Fruit fly (Drosophila melanogaster) whole organism, embryonic: Measurements from ENCODE around the gene sff.

Experiments
- ATbp ChIP-seq: fragments of 200-800 bp; sonication (Bioruptor generic); optimal IDR thresholded peaks from 2 replicates; lab custom pipeline; 2017; ENCODE audit warnings: missing biosample characterization, mild to moderate bottlenecking, missing genetic modification characterization, missing genetic modification reagents
- Bdp1 ChIP-seq: fragments of 200-800 bp; sonication (Bioruptor generic); optimal IDR thresholded peaks from 3 replicates; lab custom pipeline; 2016; ENCODE audit warnings: missing biosample characterization, missing genetic modification characterization
- CG10959 ChIP-seq: fragments of 200-800 bp; sonication (Bioruptor generic); IDR thresholded peaks from 2 replicates; pipeline ENCODE4 v1.3.6; 2022; ENCODE audit warnings: missing biosample characterization, missing genetic modification characterization
- CG11247 ChIP-seq: fragments of 200-800 bp; sonication (Bioruptor generic); IDR thresholded peaks from 2 replicates; pipeline ENCODE4 v1.3.6; 2022; ENCODE audit warnings: missing biosample characterization, missing genetic modification characterization
- CG13624 ChIP-seq: fragments of 200-800 bp; sonication (Bioruptor generic); optimal IDR thresholded peaks from 2 replicates; lab custom pipeline; 2016; ENCODE audit warnings: missing biosample characterization, missing genetic modification characterization
- CG14667 ChIP-seq: fragments of 200-800 bp; sonication (Bioruptor generic); IDR thresholded peaks from 2 replicates; pipeline ENCODE4 v1.3.6; 2022; ENCODE audit warnings: missing biosample characterization, missing genetic modification characterization
- CG1602 ChIP-seq: fragments of 200-800 bp; sonication (Bioruptor generic); optimal IDR thresholded peaks from 3 replicates; lab custom pipeline; 2016; ENCODE audit warnings: missing biosample characterization, missing genetic modification characterization
- CG16779 ChIP-seq: fragments of 200-800 bp; sonication (Bioruptor generic); IDR thresholded peaks from 2 replicates; pipeline ENCODE4 v1.3.6; 2022; ENCODE audit warnings: missing biosample characterization, missing genetic modification characterization
- CG17328 ChIP-seq: fragments of 200-800 bp; sonication (Bioruptor generic); IDR thresholded peaks from 2 replicates; pipeline ENCODE4 v1.3.6; 2022; ENCODE audit warnings: missing biosample characterization, missing genetic modification characterization
- CG17359 ChIP-seq: fragments of 200-800 bp; sonication (Bioruptor generic); optimal IDR thresholded peaks from 3 replicates; lab custom pipeline; 2018; ENCODE audit warnings: missing biosample characterization, mild to moderate bottlenecking, missing genetic modification characterization, moderate library complexity
- CG2120 ChIP-seq: fragments of 200-800 bp; sonication (Bioruptor generic); optimal IDR thresholded peaks from 3 replicates; lab custom pipeline; 2016; ENCODE audit warnings: missing biosample characterization, missing genetic modification characterization
- CG2129 ChIP-seq: fragments of 200-800 bp; sonication (Bioruptor generic); IDR thresholded peaks from 2 replicates; pipeline ENCODE4 v1.3.6; 2022; ENCODE audit warnings: missing biosample characterization, missing genetic modification characterization; ENCODE audit not compliant: partially characterized antibody
- CG2712 ChIP-seq: fragments of 200-800 bp; optimal IDR thresholded peaks from 3 replicates; lab custom pipeline; 2019; ENCODE audit warnings: missing biosample characterization, mild to moderate bottlenecking, missing genetic modification characterization, moderate library complexity
- CG3281 ChIP-seq: fragments of 200-800 bp; sonication (Bioruptor generic); optimal IDR thresholded peaks from 3 replicates; lab custom pipeline; 2017; ENCODE audit warnings: missing biosample characterization, mild to moderate bottlenecking, missing genetic modification characterization
- CG8359 ChIP-seq: fragments of 200-800 bp; sonication (Bioruptor generic); optimal IDR thresholded peaks from 2 replicates; lab custom pipeline; 2017; ENCODE audit warnings: missing biosample characterization, mild to moderate bottlenecking, missing genetic modification characterization, borderline replicate concordance
- CG8478 ChIP-seq: fragments of >200 bp; optimal IDR thresholded peaks from 2 replicates; lab custom pipeline; 2018
- CG8765 ChIP-seq: fragments of 200-800 bp; sonication (Bioruptor generic); IDR thresholded peaks from 2 replicates; pipeline ENCODE4 v1.3.6; 2022; ENCODE audit warnings: missing biosample characterization, missing genetic modification characterization
- CG9817 ChIP-seq: fragments of 200-800 bp; sonication (Bioruptor generic); optimal IDR thresholded peaks from 2 replicates; lab custom pipeline; 2018; ENCODE audit warnings: missing biosample characterization, mild to moderate bottlenecking, missing genetic modification characterization, moderate library complexity
- Ets65A ChIP-seq: fragments of 200-800 bp; sonication (Bioruptor generic); peaks from one replicate; lab custom pipeline; 2016; ENCODE audit warnings: missing biosample characterization, missing genetic modification characterization
- GATAe ChIP-seq: fragments of 200-800 bp; sonication (Bioruptor generic); conservative IDR thresholded peaks from 2 replicates; pipeline ENCODE4 v1.3.6; 2022; ENCODE audit warnings: missing biosample characterization, missing genetic modification characterization
- H15 ChIP-seq: fragments of 200-800 bp; sonication (Bioruptor generic); IDR thresholded peaks from 3 replicates; pipeline ENCODE4 v1.3.6; 2022; ENCODE audit warnings: missing biosample characterization, missing genetic modification characterization
- Kr ChIP-seq: fragments of 200-800 bp; sonication (Bioruptor generic); optimal IDR thresholded peaks from 2 replicates; lab custom pipeline; 2017; ENCODE audit warnings: missing biosample characterization, mild to moderate bottlenecking, missing genetic modification characterization
- Med ChIP-seq: fragments of 200-800 bp; sonication (Bioruptor generic); peaks from one replicate; lab custom pipeline; 2016; ENCODE audit warnings: missing biosample characterization, missing genetic modification characterization, mild to moderate bottlenecking, inconsistent platforms, moderate library complexity
- PHDP ChIP-seq: fragments of 200-800 bp; sonication (Bioruptor generic); optimal IDR thresholded peaks from 3 replicates; lab custom pipeline; 2018; ENCODE audit warnings: missing biosample characterization, mild to moderate bottlenecking, missing genetic modification characterization, moderate library complexity
- Pdp1 ChIP-seq, 2 experiments: fragments of 200-800 bp; sonication (Bioruptor generic); optimal IDR thresholded peaks; 3 replicates each; lab custom pipeline; 2016; ENCODE audit warnings: missing biosample characterization in 2 of 2, missing genetic modification characterization in 2 of 2, mild to moderate bottlenecking in 1 of 2, moderate library complexity in 1 of 2
- Ravus ChIP-seq: fragments of 200-800 bp; sonication (Bioruptor generic); IDR thresholded peaks from 2 replicates; pipeline ENCODE4 v1.3.6; 2022; ENCODE audit warnings: missing biosample characterization, missing genetic modification characterization
- Sox102F ChIP-seq: fragments of 200-800 bp; sonication (Bioruptor generic); optimal IDR thresholded peaks from 2 replicates; lab custom pipeline; 2018; ENCODE audit warnings: missing biosample characterization, mild to moderate bottlenecking, missing genetic modification characterization, moderate library complexity
- Spps ChIP-seq: fragments of 200-800 bp; sonication (Bioruptor generic); optimal IDR thresholded peaks from 2 replicates; lab custom pipeline; 2018; ENCODE audit warnings: missing biosample characterization, mild to moderate bottlenecking, missing genetic modification characterization
- br ChIP-seq: fragments of >200 bp; optimal IDR thresholded peaks from 2 replicates; lab custom pipeline; 2017
- cas ChIP-seq: fragments of 200-800 bp; sonication (Bioruptor generic); IDR thresholded peaks from 2 replicates; pipeline ENCODE4 v1.3.6; 2022; ENCODE audit warnings: missing biosample characterization, missing genetic modification characterization
- dmrt11E ChIP-seq: fragments of 200-800 bp; sonication (Bioruptor generic); optimal IDR thresholded peaks from 3 replicates; lab custom pipeline; 2018; ENCODE audit warnings: missing biosample characterization, mild to moderate bottlenecking, missing genetic modification characterization, moderate library complexity
- esg ChIP-seq: fragments of 200-800 bp; sonication (Bioruptor generic); conservative IDR thresholded peaks from 2 replicates; pipeline ENCODE4 v1.3.6; 2022; ENCODE audit warnings: missing biosample characterization, missing genetic modification characterization
- eyg ChIP-seq: fragments of 200-800 bp; sonication (Bioruptor generic); optimal IDR thresholded peaks from 3 replicates; lab custom pipeline; 2016; ENCODE audit warnings: missing biosample characterization, missing genetic modification characterization
- gce ChIP-seq: fragments of 200-800 bp; sonication (Bioruptor generic); IDR thresholded peaks from 3 replicates; pipeline ENCODE4 v1.3.6; 2022; ENCODE audit warnings: missing biosample characterization, missing genetic modification characterization
- gem ChIP-seq: fragments of 200-800 bp; sonication (Bioruptor generic); optimal IDR thresholded peaks from 2 replicates; lab custom pipeline; 2019; ENCODE audit warnings: missing biosample characterization, mild to moderate bottlenecking, missing genetic modification characterization, moderate library complexity
- insv ChIP-seq, 2 experiments: fragments of 200-800 bp; sonication (Bioruptor generic); optimal IDR thresholded peaks; 3 replicates each; lab custom pipeline; 2016 to 2018; ENCODE audit warnings: missing biosample characterization in 2 of 2, missing genetic modification characterization in 2 of 2
- kay ChIP-seq: fragments of 200-800 bp; sonication (Bioruptor generic); optimal IDR thresholded peaks from 2 replicates; lab custom pipeline; 2016; ENCODE audit warnings: missing biosample characterization, missing genetic modification characterization
- mam ChIP-seq: fragments of 200-800 bp; sonication (Bioruptor generic); optimal IDR thresholded peaks from 3 replicates; lab custom pipeline; 2016; ENCODE audit warnings: missing biosample characterization, missing genetic modification characterization
- nom ChIP-seq: fragments of 200-800 bp; sonication (Bioruptor generic); optimal IDR thresholded peaks from 2 replicates; lab custom pipeline; 2017; ENCODE audit warnings: missing biosample characterization, missing genetic modification characterization, mild to moderate bottlenecking, moderate library complexity, missing genetic modification reagents
- p53 ChIP-seq: fragments of 200-800 bp; sonication (Bioruptor generic); optimal IDR thresholded peaks from 2 replicates; lab custom pipeline; 2016; ENCODE audit warnings: missing biosample characterization, missing genetic modification characterization
- pho ChIP-seq: fragments of 200-800 bp; sonication (Bioruptor generic); optimal IDR thresholded peaks from 2 replicates; lab custom pipeline; 2016; ENCODE audit warnings: missing biosample characterization, missing genetic modification characterization
- ranshi ChIP-seq: fragments of 200-800 bp; sonication (Bioruptor generic); IDR thresholded peaks from 2 replicates; pipeline ENCODE4 v1.3.6; 2022; ENCODE audit warnings: missing biosample characterization, missing genetic modification characterization
- run ChIP-seq: fragments of 200-800 bp; sonication (Bioruptor generic); optimal IDR thresholded peaks from 3 replicates; lab custom pipeline; 2018; ENCODE audit warnings: missing biosample characterization, mild to moderate bottlenecking, missing genetic modification characterization
- sens-2 ChIP-seq: fragments of 200-800 bp; sonication (Bioruptor generic); IDR thresholded peaks from 2 replicates; pipeline ENCODE4 v1.3.6; 2022; ENCODE audit warnings: missing biosample characterization, missing genetic modification characterization
- slp2 ChIP-seq: fragments of 200-800 bp; sonication (Bioruptor generic); optimal IDR thresholded peaks from 2 replicates; lab custom pipeline; 2016; ENCODE audit warnings: missing biosample characterization, missing genetic modification characterization
- tna ChIP-seq: fragments of 200-800 bp; sonication (Bioruptor generic); IDR thresholded peaks from 2 replicates; pipeline ENCODE4 v1.3.6; 2022; ENCODE audit warnings: missing biosample characterization, missing genetic modification characterization; ENCODE audit not compliant: partially characterized antibody

sff gene

DNA sequence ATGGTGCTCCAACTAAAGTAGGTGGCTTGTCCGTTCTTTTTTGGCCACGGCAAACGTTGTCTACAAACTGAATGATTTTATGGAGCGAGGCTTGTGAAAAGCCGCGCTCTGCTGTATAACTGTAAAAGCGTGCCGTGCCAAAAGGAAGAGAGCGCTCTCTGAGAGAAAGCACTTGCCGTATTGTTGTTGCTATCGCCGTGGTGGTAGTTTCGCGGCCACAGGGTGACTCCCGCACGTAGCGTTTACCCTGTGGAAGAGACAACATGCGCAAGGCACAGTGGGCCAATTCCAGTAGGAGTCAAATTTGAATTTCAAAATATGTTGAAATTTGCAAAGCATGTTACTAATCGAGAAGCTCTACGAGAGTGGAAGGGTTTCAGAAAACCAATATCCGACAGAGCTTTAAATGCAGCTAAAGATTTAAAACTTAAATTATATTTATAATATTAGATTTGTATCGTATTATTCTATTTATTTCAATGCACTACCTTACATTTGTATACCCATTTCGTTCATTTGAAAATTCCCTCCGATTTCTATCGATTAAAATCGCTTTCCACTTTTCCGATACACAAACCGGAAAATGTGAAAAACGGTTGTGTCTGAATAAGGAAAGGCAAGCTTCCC is at the start of gene sff (continued):
- peak in 1 of 2 experiments; percentile 66 for TF ChIP-seq insv (GFP tag; optimal IDR thresholded peaks at IDR 0.05; lab: Kevin White, UChicago)
- peak; percentile 86; the same call in 1 of the 2 replicates for TF ChIP-seq ranshi
- peak; percentile 77 for TF ChIP-seq CG11247
- TF ChIP-seq CG17328 (GFP tag; lab: Robert Waterston, UW), result peak; percentile 81
- no peak for TF ChIP-seq CG2129
- TF ChIP-seq Spps (tag; lab: Kevin White, UChicago), result peak; percentile 86
- no peak; the same call in 1 of the 2 replicates for TF ChIP-seq GATAe (GFP tag; lab: Robert Waterston, UW)
- TF ChIP-seq CG9817 (tag; lab: Kevin White, UChicago), result peak; percentile 85
- peak; percentile 87 for TF ChIP-seq CG3281
- peak; percentile 74 for TF ChIP-seq CG2120 (GFP tag; lab: Kevin White, UChicago)
- TF ChIP-seq p53 (GFP tag; lab: Kevin White, UChicago), result no peak
- peak; percentile 63 for TF ChIP-seq slp2 (GFP tag; lab: Kevin White, UChicago)
- TF ChIP-seq CG8478 (lab: Kevin White, UChicago), result no peak
- TF ChIP-seq eyg (GFP tag; lab: Kevin White, UChicago), result peak; percentile 43
- peak; percentile 79 for TF ChIP-seq sens-2 (GFP tag; lab: Robert Waterston, UW)
- TF ChIP-seq gem, result peak; percentile 91
- TF ChIP-seq CG8359, result peak; percentile 83
- peak; percentile 78 for TF ChIP-seq CG14667 (GFP tag; lab: Robert Waterston, UW)
- peak; percentile 86 for TF ChIP-seq esg (GFP tag; lab: Robert Waterston, UW)
- TF ChIP-seq br (lab: Kevin White, UChicago), result no peak
- no peak for TF ChIP-seq nom
- TF ChIP-seq CG17359 (tag; lab: Kevin White, UChicago), result peak; percentile 88
- peak; percentile 94 for TF ChIP-seq dmrt11E (tag; lab: Kevin White, UChicago)
- TF ChIP-seq CG10959, result peak; percentile 81
- peak; percentile 89 for TF ChIP-seq H15
- peak; percentile 88 for TF ChIP-seq Sox102F (GFP tag; lab: Kevin White, UChicago)
- peak; percentile 43 to 70 for TF ChIP-seq Pdp1 (GFP tag; optimal IDR thresholded peaks at IDR 0.05; lab: Kevin White, UChicago)
- peak; percentile 77 for TF ChIP-seq pho (GFP tag; lab: Kevin White, UChicago)
- TF ChIP-seq Bdp1, result peak; percentile 63
- TF ChIP-seq CG2712 (tag; lab: Kevin White, UChicago), result peak; percentile 94
- TF ChIP-seq kay (GFP tag; lab: Kevin White, UChicago), result peak; percentile 46
- TF ChIP-seq CG13624 (GFP tag; lab: Kevin White, UChicago), result peak; percentile 61
- peak; percentile 46 for TF ChIP-seq run (tag; lab: Kevin White, UChicago)
- TF ChIP-seq tna (GFP tag; lab: Robert Waterston, UW), result no peak
- TF ChIP-seq PHDP (tag; lab: Kevin White, UChicago), result peak; percentile 89
- TF ChIP-seq mam (GFP tag; lab: Kevin White, UChicago), result peak; percentile 72
- TF ChIP-seq Kr (GFP tag; lab: Kevin White, UChicago), result no peak
- peak; percentile 85 for TF ChIP-seq CG1602 (GFP tag; lab: Kevin White, UChicago)
- peak; percentile 81 for TF ChIP-seq ATbp (GFP tag; lab: Kevin White, UChicago)

DNA sequence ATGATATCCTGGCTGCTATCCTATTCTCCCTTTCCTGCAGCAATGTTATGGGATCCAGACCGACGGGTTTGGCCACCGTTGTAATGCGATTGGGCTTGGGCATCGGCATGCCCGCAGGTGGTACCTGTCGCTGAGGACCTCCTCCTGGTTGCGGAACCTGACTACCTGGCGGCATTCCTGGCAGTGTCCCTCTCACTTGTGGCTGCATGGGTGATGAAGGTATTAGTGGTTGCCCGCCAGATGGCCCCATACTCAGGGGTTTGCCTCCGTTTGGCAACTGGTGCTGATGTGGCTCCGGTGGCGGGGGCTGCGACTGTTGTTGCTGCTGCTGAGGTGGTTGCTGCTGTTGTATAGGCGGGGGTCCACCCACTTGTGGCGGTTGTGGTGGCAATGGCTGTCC is 49.5 kb upstream of the sff start:
- no peak for TF ChIP-seq gce (GFP tag; lab: Robert Waterston, UW)
- no peak for TF ChIP-seq CG8765 (GFP tag; lab: Robert Waterston, UW)
- no peak for TF ChIP-seq cas (GFP tag; lab: Robert Waterston, UW)
- peak; percentile 90 for TF ChIP-seq Ets65A (GFP tag; lab: Kevin White, UChicago)
- peak; percentile 12 for TF ChIP-seq Med (GFP tag; lab: Kevin White, UChicago)
- TF ChIP-seq CG16779 (GFP tag; lab: Robert Waterston, UW), result 0 out of 2 replicates have a peak, but pooled peaks have one; percentile 28
- no peak for TF ChIP-seq Ravus (GFP tag; lab: Robert Waterston, UW)
